Fruit fly (Drosophila melanogaster) Kc167 (cell line): ENCODE results near the gene Sap30.

Experiments
- Myc ChIP-seq: fragments of >200 bp; optimal IDR thresholded peaks from 2 replicates; lab custom pipeline; 2017; ENCODE audit warnings: missing external identifiers
- Sin3A ChIP-seq: fragments of >200 bp; optimal IDR thresholded peaks from 2 replicates; lab custom pipeline; 2018; ENCODE audit warnings: missing external identifiers
- ttk ChIP-seq: sonication (Bioruptor generic); optimal IDR thresholded peaks from 2 replicates; lab custom pipeline; 2017; ENCODE audit warnings: missing external identifiers

DNA sequence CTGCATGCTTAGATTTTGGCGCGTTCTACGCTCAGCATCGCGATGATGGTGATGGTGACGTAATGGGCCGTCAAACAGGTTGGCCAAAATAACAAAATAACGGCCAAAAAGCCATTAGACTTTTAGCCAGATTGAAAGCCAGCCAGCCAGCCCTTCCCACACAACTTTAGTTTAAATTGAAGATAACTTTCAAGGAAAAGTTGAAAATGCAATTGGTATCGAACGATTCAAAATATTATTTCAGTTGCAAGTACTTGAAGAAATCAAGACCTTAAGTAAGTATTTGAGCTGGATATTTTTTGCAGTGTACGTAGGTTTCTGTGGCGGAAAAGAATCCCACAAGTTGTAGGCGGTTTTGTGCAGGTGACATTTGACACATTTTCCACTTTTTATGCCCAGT lies 6.0 kb upstream of the Sap30 start:
- TF ChIP-seq Myc (lab: Kevin White, UChicago): no peak
- TF ChIP-seq ttk (lab: Kevin White, UChicago): no peak
- TF ChIP-seq Sin3A (lab: Kevin White, UChicago): no peak
